Fruit fly (Drosophila melanogaster) S2 (cell line): Measurements from ENCODE around the gene cas.

Source experiments
- CG8478 ChIP-seq: fragments of >200 bp; optimal IDR thresholded peaks from 2 replicates; lab custom pipeline; 2018
- CTCF ChIP-seq, 2 experiments: fragments of >200 bp; optimal IDR thresholded peaks; 2 replicates each; lab custom pipeline; 2018

DNA sequence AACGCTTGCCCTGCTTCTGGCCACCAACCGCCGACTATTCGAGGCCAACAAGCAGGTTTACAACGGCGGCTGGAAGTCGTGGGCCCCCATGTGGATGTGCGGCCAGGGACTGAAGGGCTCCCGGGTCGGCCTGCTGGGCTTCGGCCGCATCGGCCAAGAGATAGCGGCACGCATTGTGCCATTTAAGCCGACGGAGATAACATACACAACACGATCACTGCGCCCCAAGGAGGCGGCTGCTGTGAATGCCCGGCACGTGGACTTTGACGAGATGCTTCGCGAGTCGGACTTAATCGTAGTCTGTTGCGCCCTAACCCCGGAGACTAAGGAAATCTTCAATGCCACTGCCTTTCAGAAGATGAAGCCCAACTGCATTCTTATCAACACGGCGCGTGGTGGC lies 20.7 kb upstream of the cas start:
- no peak for TF ChIP-seq CG8478 (lab: Kevin White, UChicago)
- TF ChIP-seq CTCF (optimal IDR thresholded peaks at IDR 0.05; lab: Kevin White, UChicago), result no peak
